Fruit fly (Drosophila melanogaster): Measurements from ENCODE around the gene sesB.
A peak's percentile ranks its signal among the peaks of the same experiment; 100 is the strongest.

sesB gene

dm6 chrX:10775690-10776089, 11.1 kb downstream of the sesB start:
- TF ChIP-seq CG31627 (GFP tag; optimal IDR thresholded peaks at IDR 0.05), result peak; percentile 66
- TF ChIP-seq Sox15 (GFP tag; optimal IDR thresholded peaks at IDR 0.05), result peak; percentile 12
- TF ChIP-seq Met (GFP tag; optimal IDR thresholded peaks at IDR 0.05), result peak; percentile 68
- TF ChIP-seq cyc (GFP tag; optimal IDR thresholded peaks at IDR 0.05), result peak; percentile 62
- no peak for TF ChIP-seq CG4318 (GFP tag; optimal IDR thresholded peaks at IDR 0.05)
- peak; percentile 48 for TF ChIP-seq CG11294 (GFP tag; IDR thresholded peaks at IDR 0.05)
- TF ChIP-seq salr (GFP tag; optimal IDR thresholded peaks at IDR 0.05), result no peak
- peak; percentile 17 for TF ChIP-seq Eip75B (GFP tag; optimal IDR thresholded peaks at IDR 0.05)
- peak; percentile 64 for TF ChIP-seq topi (GFP tag; optimal IDR thresholded peaks at IDR 0.05)
- peak; percentile 72 for TF ChIP-seq svp (GFP tag)
- TF ChIP-seq Eip78C (GFP tag), result peak; percentile 83
- TF ChIP-seq CG9139 (GFP tag; optimal IDR thresholded peaks at IDR 0.05), result no peak
- TF ChIP-seq CG6163 (GFP tag; IDR thresholded peaks at IDR 0.05), result peak; percentile 72
- TF ChIP-seq CG7368 (GFP tag; optimal IDR thresholded peaks at IDR 0.05), result peak; percentile 31
- TF ChIP-seq Lpt (GFP tag; optimal IDR thresholded peaks at IDR 0.05), result peak; percentile 44
- TF ChIP-seq ss (GFP tag; optimal IDR thresholded peaks at IDR 0.05), result no peak
- TF ChIP-seq CG8319 (GFP tag; optimal IDR thresholded peaks at IDR 0.05), result no peak
- TF ChIP-seq CG6792 (GFP tag; optimal IDR thresholded peaks at IDR 0.05), result peak; percentile 39
- TF ChIP-seq vri (GFP tag; optimal IDR thresholded peaks at IDR 0.05), result peak; percentile 56
- peak; percentile 66 for TF ChIP-seq CG6276 (GFP tag; optimal IDR thresholded peaks at IDR 0.05)
- TF ChIP-seq net (GFP tag; optimal IDR thresholded peaks at IDR 0.05), result peak; percentile 58
- TF ChIP-seq lz (GFP tag; optimal IDR thresholded peaks at IDR 0.05), result peak; percentile 54
- no peak for TF ChIP-seq Hr38 (GFP tag; optimal IDR thresholded peaks at IDR 0.05)
- TF ChIP-seq fkh (GFP tag; optimal IDR thresholded peaks at IDR 0.05), result peak; percentile 54
- TF ChIP-seq CG1621 (tag; optimal IDR thresholded peaks at IDR 0.05), result no peak
- peak; percentile 46 for TF ChIP-seq Smox (GFP tag; optimal IDR thresholded peaks at IDR 0.05)
- TF ChIP-seq Hr39 (GFP tag; optimal IDR thresholded peaks at IDR 0.05), result peak; percentile 73
- TF ChIP-seq dsx (GFP tag; optimal IDR thresholded peaks at IDR 0.05; ENCODE audit: poor library complexity, severe bottlenecking), result no peak
- TF ChIP-seq CG6854 (GFP tag; optimal IDR thresholded peaks at IDR 0.05), result no peak
- TF ChIP-seq CG10631 (GFP tag; optimal IDR thresholded peaks at IDR 0.05), result peak; percentile 38
- no peak for TF ChIP-seq Eip93F (GFP tag; optimal IDR thresholded peaks at IDR 0.05)
- peak; percentile 44 for TF ChIP-seq dac (GFP tag; optimal IDR thresholded peaks at IDR 0.05)
- TF ChIP-seq Gug (GFP tag; IDR thresholded peaks at IDR 0.05), result peak; percentile 72
- TF ChIP-seq CG8119 (GFP tag; IDR thresholded peaks at IDR 0.05), result peak; percentile 74
- TF ChIP-seq CG6808 (GFP tag; optimal IDR thresholded peaks at IDR 0.05), result peak; percentile 10
- TF ChIP-seq fd85E (GFP tag; optimal IDR thresholded peaks at IDR 0.05), result no peak
- TF ChIP-seq OdsH (GFP tag; optimal IDR thresholded peaks at IDR 0.05), result peak; percentile 58
- peak; percentile 53 for TF ChIP-seq achi (GFP tag; optimal IDR thresholded peaks at IDR 0.05)
- peak; percentile 21 for TF ChIP-seq CG3032 (tag; optimal IDR thresholded peaks at IDR 0.05)
- peak; percentile 85 for TF ChIP-seq eg (GFP tag; IDR thresholded peaks at IDR 0.05)
- TF ChIP-seq CG8632 (GFP tag; optimal IDR thresholded peaks at IDR 0.05), result peak; percentile 32
- no peak for TF ChIP-seq fd59A (GFP tag; optimal IDR thresholded peaks at IDR 0.05)
- no peak for TF ChIP-seq spab (GFP tag; optimal IDR thresholded peaks at IDR 0.05)
- no peak for TF ChIP-seq CG16779 (tag; optimal IDR thresholded peaks at IDR 0.05)
- peak; percentile 42 for TF ChIP-seq CG3919 (GFP tag; optimal IDR thresholded peaks at IDR 0.05)
- peak; percentile 29 for TF ChIP-seq CG11762 (GFP tag; optimal IDR thresholded peaks at IDR 0.05; ENCODE audit: insufficient read depth)
- peak; percentile 70 for TF ChIP-seq esn (GFP tag; optimal IDR thresholded peaks at IDR 0.05)
- TF ChIP-seq Sox102F (GFP tag; optimal IDR thresholded peaks at IDR 0.05), result peak; percentile 58
- peak; percentile 63 for TF ChIP-seq pdm3 (GFP tag; optimal IDR thresholded peaks at IDR 0.05)
- TF ChIP-seq Sox14 (GFP tag; optimal IDR thresholded peaks at IDR 0.05), result peak; percentile 51
- no peak for TF ChIP-seq CG10669 (GFP tag; optimal IDR thresholded peaks at IDR 0.05)
- TF ChIP-seq CG34406 (GFP tag; optimal IDR thresholded peaks at IDR 0.05), result peak; percentile 17
- no peak for TF ChIP-seq CG11902 (GFP tag; optimal IDR thresholded peaks at IDR 0.05)
